Fruit fly (Drosophila melanogaster): Measurements from ENCODE around the gene CG3288.

Gene CG3288

DNA sequence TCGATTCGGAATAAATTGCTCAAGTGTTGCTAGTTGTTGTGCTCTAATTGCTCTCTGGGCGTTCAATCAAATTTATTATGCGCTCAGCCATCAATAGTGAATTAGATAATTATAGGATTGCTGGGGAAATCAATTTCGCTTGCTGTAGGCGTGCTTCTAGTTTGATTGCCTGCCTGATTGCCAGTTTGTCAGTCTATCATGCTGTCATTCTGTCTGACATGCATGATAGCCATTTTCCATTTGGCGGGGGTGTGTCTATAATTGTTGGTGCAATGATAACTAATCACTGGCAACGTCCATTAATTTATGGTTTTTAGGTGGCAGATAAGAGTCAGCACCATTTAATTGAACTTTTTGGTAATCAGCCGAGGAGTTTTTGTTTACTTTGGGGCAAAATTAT lies 21.6 kb downstream of the CG3288 start:
- TF ChIP-seq CG8281 (tag; optimal IDR thresholded peaks at IDR 0.05) (peak; percentile 97), Opbp (GFP tag; IDR thresholded peaks at IDR 0.05; ENCODE audit: partially characterized antibody) (no peak), lab (GFP tag; optimal IDR thresholded peaks at IDR 0.05) (peak; percentile 25), exex (tag; optimal IDR thresholded peaks at IDR 0.05) (peak; percentile 43), org-1 (GFP tag; optimal IDR thresholded peaks at IDR 0.05) (no peak), mirr (GFP tag; optimal IDR thresholded peaks at IDR 0.05) (peak; percentile 20)

DNA sequence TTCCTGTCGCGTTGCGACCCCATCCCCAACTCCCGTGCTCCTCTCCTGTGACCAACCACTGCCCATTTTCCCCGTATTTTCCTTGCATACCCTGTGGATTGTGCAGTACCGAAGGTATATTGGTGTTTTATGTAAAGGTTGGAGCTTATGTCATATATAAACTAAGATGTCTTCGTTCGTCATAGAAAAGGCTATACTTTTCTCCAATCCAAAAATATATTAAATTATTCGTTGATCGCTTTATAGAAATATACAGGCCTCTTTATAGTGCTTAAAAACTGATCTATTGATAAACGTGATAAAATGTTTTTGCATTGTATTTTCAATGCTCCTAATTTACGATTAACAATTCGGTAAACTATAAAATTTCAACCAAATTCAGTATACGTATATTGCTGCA lies 33.0 kb downstream of the CG3288 start:
- TF ChIP-seq Dip2 (GFP tag; IDR thresholded peaks at IDR 0.05) (no peak), chinmo (GFP tag; IDR thresholded peaks at IDR 0.05; ENCODE audit: partially characterized antibody) (no peak), D19B (GFP tag; optimal IDR thresholded peaks at IDR 0.05) (peak; percentile 65), eve (GFP tag; optimal IDR thresholded peaks at IDR 0.05) (no peak), CG10543 (GFP tag; optimal IDR thresholded peaks at IDR 0.05) (no peak), YL-1 (GFP tag; optimal IDR thresholded peaks at IDR 0.05) (no peak), inv (GFP tag; IDR thresholded peaks at IDR 0.05; ENCODE audit: partially characterized antibody) (no peak), CG2202 (tag; optimal IDR thresholded peaks at IDR 0.05) (no peak), sima (GFP tag; optimal IDR thresholded peaks at IDR 0.05) (no peak), schlank (tag; optimal IDR thresholded peaks at IDR 0.05) (no peak), CG6689 (GFP tag; IDR thresholded peaks at IDR 0.05) (no peak), ind (GFP tag; optimal IDR thresholded peaks at IDR 0.05) (no peak), Ets65A (GFP tag) (no peak), abd-A (tag; optimal IDR thresholded peaks at IDR 0.05) (no peak), zfh1 (GFP tag; IDR thresholded peaks at IDR 0.05) (no peak), CG10321 (GFP tag; IDR thresholded peaks at IDR 0.05) (no peak), HHEX (GFP tag; optimal IDR thresholded peaks at IDR 0.05) (no peak), CG1529 (GFP tag; optimal IDR thresholded peaks at IDR 0.05) (no peak), Pdp1 (GFP tag; optimal IDR thresholded peaks at IDR 0.05) (no peak), sens (GFP tag) (peak; percentile 60), chif (GFP tag; optimal IDR thresholded peaks at IDR 0.05) (no peak), maf-S (GFP tag; optimal IDR thresholded peaks at IDR 0.05) (no peak), gro (GFP tag; optimal IDR thresholded peaks at IDR 0.05) (no peak), D (optimal IDR thresholded peaks at IDR 0.05) (no peak), D (GFP tag; optimal IDR thresholded peaks at IDR 0.05) (no peak), Gsc (GFP tag; IDR thresholded peaks at IDR 0.05) (no peak), E2f2 (GFP tag; IDR thresholded peaks at IDR 0.05) (no peak), exex (tag; optimal IDR thresholded peaks at IDR 0.05) (no peak), CG2120 (GFP tag; optimal IDR thresholded peaks at IDR 0.05) (peak; percentile 22), Bgb (GFP tag; IDR thresholded peaks at IDR 0.05; ENCODE audit: partially characterized antibody) (no peak), aop (GFP tag; IDR thresholded peaks at IDR 0.05) (no peak), CG3163 (GFP tag; optimal IDR thresholded peaks at IDR 0.05) (no peak), CG11456 (GFP tag; IDR thresholded peaks at IDR 0.05) (no peak; the same call in 2 of the 3 replicates), CG14710 (tag; optimal IDR thresholded peaks at IDR 0.05) (no peak), CG2129 (GFP tag; IDR thresholded peaks at IDR 0.05; ENCODE audit: partially characterized antibody) (no peak), CG7357 (GFP tag; IDR thresholded peaks at IDR 0.05) (no peak), CG33213 (GFP tag; optimal IDR thresholded peaks at IDR 0.05) (no peak), HLH3B (GFP tag; IDR thresholded peaks at IDR 0.05) (no peak), Rfx (GFP tag; IDR thresholded peaks at IDR 0.05) (no peak), row (GFP tag; IDR thresholded peaks at IDR 0.05) (0 out of 3 replicates have a peak, but pooled peaks have one; percentile 20), usp (GFP tag; optimal IDR thresholded peaks at IDR 0.05) (no peak), hkb (optimal IDR thresholded peaks at IDR 0.05) (no peak), hkb (GFP tag; IDR thresholded peaks at IDR 0.05) (no peak), CG13894 (tag; optimal IDR thresholded peaks at IDR 0.05) (no peak), NC2α (GFP tag; optimal IDR thresholded peaks at IDR 0.05) (no peak), bsh (GFP tag; optimal IDR thresholded peaks at IDR 0.05) (no peak)
